Fruit fly (Drosophila melanogaster) whole organism, embryonic: ENCODE measurements around the gene CG10147.

Experiments used
- Antp ChIP-seq: fragments of 200-800 bp; sonication (Bioruptor generic); optimal IDR thresholded peaks from 3 replicates; lab custom pipeline; 2016; ENCODE audit warnings: missing biosample characterization, missing genetic modification characterization
- Awh ChIP-seq: fragments of 200-800 bp; sonication (Bioruptor generic); IDR thresholded peaks from 2 replicates; pipeline ENCODE4, ENCODE4 v1.3.6; 2022; ENCODE audit warnings: missing biosample characterization, missing genetic modification characterization
- CG13894 ChIP-seq: fragments of 200-800 bp; sonication (Bioruptor generic); optimal IDR thresholded peaks from 3 replicates; lab custom pipeline; 2018; ENCODE audit warnings: missing biosample characterization, mild to moderate bottlenecking, missing genetic modification characterization, moderate library complexity
- CG14050 ChIP-seq: fragments of 200-800 bp; sonication (Bioruptor generic); IDR thresholded peaks from 3 replicates; pipeline ENCODE4 v1.3.6; 2022; ENCODE audit warnings: missing biosample characterization, missing genetic modification characterization
- CG14710 ChIP-seq: fragments of 200-800 bp; sonication (Bioruptor generic); optimal IDR thresholded peaks from 3 replicates; lab custom pipeline; 2019; ENCODE audit warnings: missing biosample characterization, mild to moderate bottlenecking, missing genetic modification characterization, moderate library complexity
- CG16779 ChIP-seq: fragments of 200-800 bp; sonication (Bioruptor generic); IDR thresholded peaks from 2 replicates; pipeline ENCODE4 v1.3.6; 2022; ENCODE audit warnings: missing biosample characterization, missing genetic modification characterization
- CG1792 ChIP-seq: fragments of 200-800 bp; sonication (Bioruptor generic); optimal IDR thresholded peaks from 2 replicates; lab custom pipeline; 2016; ENCODE audit warnings: missing biosample characterization, missing genetic modification characterization
- CG18011 ChIP-seq: fragments of 200-800 bp; sonication (Bioruptor generic); optimal IDR thresholded peaks from 2 replicates; lab custom pipeline; 2017; ENCODE audit warnings: missing biosample characterization, missing genetic modification characterization, mild to moderate bottlenecking, moderate library complexity, missing genotype
- CG18599 ChIP-seq: fragments of 200-800 bp; sonication (Bioruptor generic); optimal IDR thresholded peaks from 3 replicates; lab custom pipeline; 2017; ENCODE audit warnings: missing biosample characterization, missing genetic modification characterization, mild to moderate bottlenecking, moderate library complexity, missing genetic modification reagents
- CG31388 ChIP-seq: fragments of 200-800 bp; sonication (Bioruptor generic); optimal IDR thresholded peaks from 2 replicates; lab custom pipeline; 2016; ENCODE audit warnings: missing biosample characterization, missing genetic modification characterization
- CG7987 ChIP-seq: fragments of 200-800 bp; sonication (Bioruptor generic); optimal IDR thresholded peaks from 2 replicates; lab custom pipeline; 2018; ENCODE audit warnings: missing biosample characterization, mild to moderate bottlenecking, missing genetic modification characterization, moderate library complexity
- CG8944 ChIP-seq: fragments of 200-800 bp; sonication (Bioruptor generic); optimal IDR thresholded peaks from 3 replicates; lab custom pipeline; 2016; ENCODE audit warnings: missing biosample characterization, missing genetic modification characterization
- CG9817 ChIP-seq: fragments of 200-800 bp; sonication (Bioruptor generic); optimal IDR thresholded peaks from 2 replicates; lab custom pipeline; 2018; ENCODE audit warnings: missing biosample characterization, mild to moderate bottlenecking, missing genetic modification characterization, moderate library complexity
- CG9932 ChIP-seq: fragments of 200-800 bp; sonication (Bioruptor generic); IDR thresholded peaks from 2 replicates; pipeline ENCODE4 v1.3.6; 2022; ENCODE audit warnings: missing biosample characterization, missing genetic modification characterization
- Chrac-16 ChIP-seq: fragments of 200-800 bp; sonication (Bioruptor generic); optimal IDR thresholded peaks from 3 replicates; lab custom pipeline; 2016; ENCODE audit warnings: missing biosample characterization, missing genetic modification characterization
- Dfd ChIP-seq, 2 experiments: fragments of >200 bp; optimal IDR thresholded peaks; 2 replicates each; lab custom pipeline; 2017; ENCODE audit warnings: missing biosample characterization in 2 of 2, missing genetic modification characterization in 2 of 2
- Doc2 ChIP-seq: fragments of 200-800 bp; sonication (Bioruptor generic); IDR thresholded peaks from 2 replicates; pipeline ENCODE4 v1.3.6; 2022; ENCODE audit warnings: missing biosample characterization, missing genetic modification characterization
- Drgx ChIP-seq: fragments of 200-800 bp; sonication (Bioruptor generic); IDR thresholded peaks from 2 replicates; pipeline ENCODE4 v1.3.6; 2022; ENCODE audit warnings: missing biosample characterization, missing genetic modification characterization
- Hey ChIP-seq: fragments of 200-800 bp; sonication (Bioruptor generic); optimal IDR thresholded peaks from 3 replicates; lab custom pipeline; 2018; ENCODE audit warnings: missing biosample characterization, mild to moderate bottlenecking, missing genetic modification characterization
- HmgD ChIP-seq: fragments of 200-800 bp; sonication (Bioruptor generic); optimal IDR thresholded peaks from 3 replicates; lab custom pipeline; 2016; ENCODE audit warnings: missing biosample characterization, missing genetic modification characterization
- Hmx ChIP-seq: fragments of 200-800 bp; sonication (Bioruptor generic); optimal IDR thresholded peaks from 2 replicates; lab custom pipeline; 2016; ENCODE audit warnings: missing biosample characterization, missing genetic modification characterization
- Lhr ChIP-seq: fragments of 200-800 bp; sonication (Bioruptor generic); optimal IDR thresholded peaks from 3 replicates; lab custom pipeline; 2017; ENCODE audit warnings: mild to moderate bottlenecking, missing biosample characterization, missing genetic modification reagents, missing genetic modification characterization
- NC2α ChIP-seq: fragments of 200-800 bp; sonication (Bioruptor generic); optimal IDR thresholded peaks from 2 replicates; lab custom pipeline; 2016; ENCODE audit warnings: missing biosample characterization, missing genetic modification characterization
- bsh ChIP-seq, 2 experiments: fragments of 200-800 bp; sonication (Bioruptor generic); optimal IDR thresholded peaks; 2 replicates each; lab custom pipeline; 2017 to 2018; ENCODE audit warnings: mild to moderate bottlenecking in 2 of 2, missing biosample characterization in 2 of 2, missing genetic modification characterization in 2 of 2, moderate library complexity in 1 of 2
- chinmo ChIP-seq: fragments of 200-800 bp; sonication (Bioruptor generic); IDR thresholded peaks from 4 replicates; pipeline ENCODE4 v1.3.6; 2022; ENCODE audit warnings: missing biosample characterization, missing genetic modification characterization; ENCODE audit not compliant: partially characterized antibody
- chm ChIP-seq: fragments of 200-800 bp; sonication (Bioruptor generic); IDR thresholded peaks from 2 replicates; pipeline ENCODE4 v1.3.6; 2022; ENCODE audit warnings: missing biosample characterization, missing genetic modification characterization
- esg ChIP-seq: fragments of 200-800 bp; sonication (Bioruptor generic); conservative IDR thresholded peaks from 2 replicates; pipeline ENCODE4 v1.3.6; 2022; ENCODE audit warnings: missing biosample characterization, missing genetic modification characterization
- nom ChIP-seq: fragments of 200-800 bp; sonication (Bioruptor generic); optimal IDR thresholded peaks from 2 replicates; lab custom pipeline; 2017; ENCODE audit warnings: missing biosample characterization, missing genetic modification characterization, mild to moderate bottlenecking, moderate library complexity, missing genetic modification reagents
- oc ChIP-seq: fragments of 200-800 bp; sonication (Bioruptor generic); optimal IDR thresholded peaks from 2 replicates; lab custom pipeline; 2018; ENCODE audit warnings: missing biosample characterization, mild to moderate bottlenecking, missing genetic modification characterization, moderate library complexity
- prd ChIP-seq, 3 experiments: fragments of >200 bp in 2 of 3; fragments of 200-800 bp in 1 of 3; sonication (Bioruptor generic) in 1 of 3; optimal IDR thresholded peaks in 2 of 3; IDR thresholded peaks in 1 of 3; 2 replicates in 2 of 3; 3 replicates in 1 of 3; pipeline versions ENCODE4 v1.3.6 to Lab custom; 2017 to 2022; ENCODE audit warnings: missing biosample characterization in 1 of 3, missing genetic modification characterization in 1 of 3
- sens ChIP-seq: fragments of 200-800 bp; sonication (Bioruptor generic); peaks from one replicate; lab custom pipeline; 2016; ENCODE audit warnings: missing biosample characterization, missing genetic modification characterization
- sqz ChIP-seq: fragments of 200-800 bp; sonication (Bioruptor generic); optimal IDR thresholded peaks from 3 replicates; lab custom pipeline; 2018; ENCODE audit warnings: missing biosample characterization, mild to moderate bottlenecking, missing genetic modification characterization
- sr ChIP-seq: fragments of 200-800 bp; sonication (Bioruptor generic); IDR thresholded peaks from 3 replicates; pipeline ENCODE4 v1.3.6; 2022; ENCODE audit warnings: missing biosample characterization, missing genetic modification characterization
- stwl ChIP-seq: fragments of 200-800 bp; sonication (Bioruptor generic); optimal IDR thresholded peaks from 3 replicates; lab custom pipeline; 2018; ENCODE audit warnings: missing biosample characterization, mild to moderate bottlenecking, missing genetic modification characterization, moderate library complexity
- tin ChIP-seq: fragments of 200-800 bp; sonication (Bioruptor generic); optimal IDR thresholded peaks from 3 replicates; lab custom pipeline; 2016; ENCODE audit warnings: missing biosample characterization, missing genetic modification characterization
- toy ChIP-seq: fragments of 200-800 bp; sonication (Bioruptor generic); IDR thresholded peaks from 2 replicates; pipeline ENCODE4 v1.3.6; 2022; ENCODE audit warnings: missing biosample characterization, missing genetic modification characterization

Gene CG10147

dm6 chr3L:6449159-6449664, 39.0 kb downstream of the CG10147 start:
- TF ChIP-seq toy (GFP tag; lab: Robert Waterston, UW), result no peak
- no peak for TF ChIP-seq CG1792 (GFP tag; lab: Kevin White, UChicago)
- peak; percentile 77; the same call in 2 of the 3 replicates for TF ChIP-seq sr (GFP tag; lab: Robert Waterston, UW)
- no peak for TF ChIP-seq CG9817 (tag; lab: Kevin White, UChicago)
- TF ChIP-seq oc, result peak; percentile 81
- TF ChIP-seq prd (optimal IDR thresholded peaks at IDR 0.05; lab: Kevin White, UChicago), result no peak
- TF ChIP-seq prd (GFP tag; IDR thresholded peaks at IDR 0.05; lab: Robert Waterston, UW), result no peak
- peak; percentile 48 for TF ChIP-seq sens (GFP tag; lab: Kevin White, UChicago)
- no peak for TF ChIP-seq Hey
- TF ChIP-seq Doc2, result no peak
- TF ChIP-seq Hmx (GFP tag; lab: Kevin White, UChicago), result no peak
- no peak for TF ChIP-seq CG7987 (GFP tag; lab: Kevin White, UChicago)
- TF ChIP-seq sqz (GFP tag; lab: Kevin White, UChicago), result peak; percentile 65
- peak; percentile 78; the same call in 1 of the 4 replicates for TF ChIP-seq chinmo (GFP tag; lab: Robert Waterston, UW)
- peak; percentile 16 for TF ChIP-seq CG13894 (tag; lab: Kevin White, UChicago)
- TF ChIP-seq Awh, result 0 out of 2 replicates have a peak, but pooled peaks have one; percentile 11
- TF ChIP-seq CG31388 (GFP tag; lab: Kevin White, UChicago), result no peak
- TF ChIP-seq chm (GFP tag; lab: Robert Waterston, UW), result 0 out of 2 replicates have a peak, but pooled peaks have one; percentile 8
- no peak for TF ChIP-seq Antp

DNA sequence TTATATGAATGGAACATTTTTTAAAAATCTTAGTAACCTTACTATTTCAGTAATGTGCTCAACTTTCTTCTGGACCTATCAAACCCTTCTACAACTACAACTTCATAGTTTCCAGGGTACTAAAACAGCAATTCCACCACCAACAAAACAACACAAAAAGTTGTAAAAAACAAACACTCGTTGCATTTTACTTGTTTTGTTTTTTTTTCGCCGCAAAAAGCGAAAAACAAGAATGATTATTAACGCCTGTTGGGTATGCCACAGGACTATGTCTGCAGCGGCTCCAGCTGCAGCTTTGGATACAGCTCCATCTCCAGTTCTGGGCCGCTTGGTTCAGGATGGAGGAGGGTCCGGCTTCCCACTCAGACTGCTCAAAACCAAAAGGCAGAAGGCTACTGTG, 40.5 kb downstream of the CG10147 start:
- no peak for TF ChIP-seq Dfd (GFP tag; optimal IDR thresholded peaks at IDR 0.05; lab: Kevin White, UChicago)
- no peak for TF ChIP-seq prd (optimal IDR thresholded peaks at IDR 0.05; lab: Kevin White, UChicago)
- no peak for TF ChIP-seq prd (GFP tag; IDR thresholded peaks at IDR 0.05; lab: Robert Waterston, UW)
- no peak for TF ChIP-seq HmgD
- no peak for TF ChIP-seq CG8944 (GFP tag; lab: Kevin White, UChicago)
- no peak for TF ChIP-seq Lhr (GFP tag; lab: Kevin White, UChicago)
- no peak for TF ChIP-seq CG14050 (GFP tag; lab: Robert Waterston, UW)
- TF ChIP-seq CG18599 (GFP tag; lab: Kevin White, UChicago), result no peak
- no peak for TF ChIP-seq Chrac-16 (GFP tag; lab: Kevin White, UChicago)
- peak; percentile 29; the same call in 1 of the 2 replicates for TF ChIP-seq Drgx (GFP tag; lab: Robert Waterston, UW)
- no peak for TF ChIP-seq CG9932
- TF ChIP-seq stwl, result no peak
- TF ChIP-seq nom (GFP tag; lab: Kevin White, UChicago), result peak; percentile 80
- peak in 1 of 2 experiments; percentile 4 for TF ChIP-seq bsh (GFP tag; optimal IDR thresholded peaks at IDR 0.05; lab: Kevin White, UChicago)
- no peak for TF ChIP-seq tin
- no peak for TF ChIP-seq NC2α (GFP tag; lab: Kevin White, UChicago)
- TF ChIP-seq CG16779 (GFP tag; lab: Robert Waterston, UW), result no peak

DNA sequence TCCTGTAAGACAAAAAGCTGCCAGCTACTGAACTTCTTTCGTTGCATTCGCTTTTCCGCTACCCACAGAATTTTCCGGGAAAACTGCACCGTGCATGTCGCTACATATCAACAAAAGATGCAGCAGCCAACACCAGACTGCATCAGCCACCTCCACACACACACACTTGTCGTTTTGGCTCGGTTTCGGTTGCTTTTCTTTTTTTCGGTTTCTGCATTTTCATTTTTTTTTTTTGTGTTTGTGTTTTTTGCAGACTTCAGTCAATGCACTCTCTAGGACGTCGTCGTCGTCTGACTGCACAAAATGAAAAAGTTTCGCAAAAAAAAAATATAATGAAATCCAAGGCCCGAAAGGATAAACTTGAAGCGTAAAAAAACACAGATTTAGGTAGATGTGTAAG, 41.0 kb downstream of the CG10147 start:
- peak; percentile 55 for TF ChIP-seq CG18011
- no peak for TF ChIP-seq esg (GFP tag; lab: Robert Waterston, UW)
- peak; percentile 26; the same call in 1 of the 2 replicates for TF ChIP-seq Drgx (GFP tag; lab: Robert Waterston, UW)

DNA sequence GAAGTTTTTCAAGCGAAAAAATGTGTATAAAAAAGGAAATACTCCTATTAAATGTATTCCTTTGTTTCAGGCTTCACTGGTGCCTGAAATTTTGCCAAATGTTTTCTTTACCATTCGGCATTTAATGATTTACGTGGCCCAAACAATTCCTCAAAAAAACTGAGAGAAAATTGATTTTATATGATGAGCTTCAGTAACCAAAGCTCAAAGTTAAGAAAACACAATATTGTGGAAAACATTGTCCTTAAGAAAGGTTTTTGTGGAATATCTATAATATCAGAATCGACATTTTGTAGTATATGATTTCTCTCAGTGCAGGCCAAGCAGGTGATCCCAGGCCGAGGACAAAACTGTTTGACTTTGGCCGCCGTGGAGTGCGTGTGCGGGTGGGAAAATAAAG, 41.7 kb downstream of the CG10147 start:
- TF ChIP-seq CG14710 (tag; lab: Kevin White, UChicago), result no peak
- TF ChIP-seq Drgx (GFP tag; lab: Robert Waterston, UW), result peak; percentile 22; the same call in 1 of the 2 replicates
